Worm (Caenorhabditis elegans): Measurements from ENCODE around the gene F54D10.9.

Gene F54D10.9

DNA sequence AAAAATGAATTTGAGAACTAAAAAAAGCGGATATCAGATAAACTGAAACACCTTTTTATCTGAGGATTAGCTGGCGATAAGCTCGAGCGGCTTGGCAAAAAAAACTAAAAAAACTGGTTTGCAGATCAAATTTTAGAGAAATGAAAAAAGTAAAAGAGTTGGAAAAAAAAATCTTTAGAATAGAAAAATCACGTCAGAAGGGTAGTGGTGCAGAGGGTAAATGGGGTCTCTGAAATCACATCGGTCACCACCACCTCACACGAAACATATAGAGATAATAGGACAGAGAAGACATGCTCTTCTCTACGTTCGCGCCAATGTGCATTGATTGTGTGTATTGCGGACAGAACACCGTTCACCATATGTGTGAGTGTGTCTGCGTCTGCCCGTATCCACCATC is 51.0 kb downstream of the F54D10.9 start:
- no peak for TF ChIP-seq Y55F3AM.14 (GFP tag; optimal IDR thresholded peaks at IDR 0.05)

Measured in whole organism, L2 larva.